Worm (Caenorhabditis elegans): ENCODE results near the gene K02E2.11.
A peak's percentile ranks its signal among the peaks of the same experiment; 100 is the strongest.
"Not testable (repeated sequence)": the region's sequence is repeated elsewhere in the genome, so short reads cannot be mapped to it uniquely, and the experiment has no call there.

Gene K02E2.11

ce11 chrV:20366839-20367238 lies 16.3 kb upstream of the K02E2.11 start, which contains the start of gene K02E2.8:
K02E2.8 (minus strand) TSS chrV:20366939.
- TF ChIP-seq ceh-36 (tag; optimal IDR thresholded peaks at IDR 0.05) (no peak), tra-4 (tag; optimal IDR thresholded peaks at IDR 0.05) (no peak)

ce11 chrV:20369153-20369552 lies 14.0 kb upstream of the K02E2.11 start, which contains the start of gene srh-177:
srh-177 (minus strand) TSS chrV:20369253.
- not testable (repeated sequence) for TF ChIP-seq ceh-36, tra-4, B0310.2 (tag; optimal IDR thresholded peaks at IDR 0.05)

- TF ChIP-seq hmbx-1 (tag; optimal IDR thresholded peaks at IDR 0.05) (no peak), sea-1 (GFP tag; conservative IDR thresholded peaks at IDR 0.05) (no peak), F13C5.2 (tag; optimal IDR thresholded peaks at IDR 0.05) (no peak), hnd-1 (tag; optimal IDR thresholded peaks at IDR 0.05) (no peak), tbx-37 (GFP tag; conservative IDR thresholded peaks at IDR 0.05) (no peak), flt-1 (GFP tag; IDR thresholded peaks at IDR 0.05) (no peak), B0310.2 (tag; optimal IDR thresholded peaks at IDR 0.05) (no peak), aly-1 (tag; optimal IDR thresholded peaks at IDR 0.05) (no peak), tra-4 (tag; optimal IDR thresholded peaks at IDR 0.05) (no peak), ama-1 (optimal IDR thresholded peaks at IDR 0.05) (no peak), ets-7 (tag; optimal IDR thresholded peaks at IDR 0.05) (no peak), scrt-1 (GFP tag; IDR thresholded peaks at IDR 0.05) (no peak), ceh-36 (tag; optimal IDR thresholded peaks at IDR 0.05) (no peak), pes-1 (GFP tag; IDR thresholded peaks at IDR 0.05) (no peak), tbx-11 (GFP tag; IDR thresholded peaks at IDR 0.05) (no peak), hmg-4 (GFP tag; optimal IDR thresholded peaks at IDR 0.05) (no peak), ceh-13 (GFP tag; optimal IDR thresholded peaks at IDR 0.05) (no peak)
Observed at ce11 chrV:20374484-20374883, 8.6 kb upstream of the K02E2.11 start.

ce11 chrV:20375236-20375635 lies 7.9 kb upstream of the K02E2.11 start, which contains the start of gene ins-35:
ins-35 (plus strand) TSS chrV:20375536.
- TF ChIP-seq hnd-1 (tag; optimal IDR thresholded peaks at IDR 0.05), result no peak
- no peak for TF ChIP-seq hmg-4 (GFP tag; optimal IDR thresholded peaks at IDR 0.05)
- no peak for TF ChIP-seq ets-7 (tag; optimal IDR thresholded peaks at IDR 0.05)
- no peak for TF ChIP-seq F13C5.2 (tag; optimal IDR thresholded peaks at IDR 0.05)
- TF ChIP-seq aly-1 (tag; optimal IDR thresholded peaks at IDR 0.05), result no peak
- TF ChIP-seq sea-1 (GFP tag; conservative IDR thresholded peaks at IDR 0.05), result no peak
- no peak for TF ChIP-seq ceh-36 (tag; optimal IDR thresholded peaks at IDR 0.05)

ce11 chrV:20376070-20376469 lies 7.0 kb upstream of the K02E2.11 start:
- TF ChIP-seq ceh-13 (GFP tag; optimal IDR thresholded peaks at IDR 0.05), result no peak
- TF ChIP-seq tra-4 (tag; optimal IDR thresholded peaks at IDR 0.05), result no peak
- no peak for TF ChIP-seq ama-1 (optimal IDR thresholded peaks at IDR 0.05)
- no peak for TF ChIP-seq tbx-37 (GFP tag; conservative IDR thresholded peaks at IDR 0.05)
- no peak for TF ChIP-seq pes-1 (GFP tag; IDR thresholded peaks at IDR 0.05)
- TF ChIP-seq tbx-11 (GFP tag; IDR thresholded peaks at IDR 0.05), result no peak
- no peak for TF ChIP-seq hnd-1 (tag; optimal IDR thresholded peaks at IDR 0.05)
- no peak for TF ChIP-seq flt-1 (GFP tag; IDR thresholded peaks at IDR 0.05)
- no peak for TF ChIP-seq scrt-1 (GFP tag; IDR thresholded peaks at IDR 0.05)
- no peak for TF ChIP-seq aly-1 (tag; optimal IDR thresholded peaks at IDR 0.05)
- TF ChIP-seq ets-7 (tag; optimal IDR thresholded peaks at IDR 0.05), result no peak
- TF ChIP-seq sea-1 (GFP tag; conservative IDR thresholded peaks at IDR 0.05), result no peak
- TF ChIP-seq F13C5.2 (tag; optimal IDR thresholded peaks at IDR 0.05), result no peak

ce11 chrV:20380320-20380719 lies 2.8 kb upstream of the K02E2.11 start, which contains the start of gene K02E2.6:
K02E2.6 (plus strand) TSS chrV:20380561.
- TF ChIP-seq F13C5.2 (tag; optimal IDR thresholded peaks at IDR 0.05), result peak; percentile 13
- TF ChIP-seq hmg-4 (GFP tag; optimal IDR thresholded peaks at IDR 0.05), result no peak

ce11 chrV:20386942-20387341 lies 3.8 kb downstream of the K02E2.11 start, which contains the start of gene K02E2.7:
K02E2.7 (minus strand) TSS chrV:20387042.
- TF ChIP-seq hmbx-1 (tag; optimal IDR thresholded peaks at IDR 0.05), result no peak
- no peak for TF ChIP-seq aly-1 (tag; optimal IDR thresholded peaks at IDR 0.05)
- no peak for TF ChIP-seq ets-7 (tag; optimal IDR thresholded peaks at IDR 0.05)
- TF ChIP-seq hmg-4 (GFP tag; optimal IDR thresholded peaks at IDR 0.05), result no peak
- no peak for TF ChIP-seq tbx-11 (GFP tag; IDR thresholded peaks at IDR 0.05)
- no peak for TF ChIP-seq pes-1 (GFP tag; IDR thresholded peaks at IDR 0.05)
- TF ChIP-seq ceh-13 (GFP tag; optimal IDR thresholded peaks at IDR 0.05), result no peak
- no peak for TF ChIP-seq flt-1 (GFP tag; IDR thresholded peaks at IDR 0.05)
- TF ChIP-seq B0310.2 (tag; optimal IDR thresholded peaks at IDR 0.05), result no peak
- TF ChIP-seq tra-4 (tag; optimal IDR thresholded peaks at IDR 0.05), result no peak
- TF ChIP-seq sea-1 (GFP tag; conservative IDR thresholded peaks at IDR 0.05), result no peak
- TF ChIP-seq F13C5.2 (tag; optimal IDR thresholded peaks at IDR 0.05), result no peak
- TF ChIP-seq scrt-1 (GFP tag; IDR thresholded peaks at IDR 0.05), result no peak

- no peak for TF ChIP-seq ama-1 (optimal IDR thresholded peaks at IDR 0.05)
- TF ChIP-seq flt-1 (GFP tag; IDR thresholded peaks at IDR 0.05), result no peak
- no peak for TF ChIP-seq B0310.2 (tag; optimal IDR thresholded peaks at IDR 0.05)
- TF ChIP-seq aly-1 (tag; optimal IDR thresholded peaks at IDR 0.05), result no peak
- no peak for TF ChIP-seq tbx-11 (GFP tag; IDR thresholded peaks at IDR 0.05)
- no peak for TF ChIP-seq scrt-1 (GFP tag; IDR thresholded peaks at IDR 0.05)
Observed at ce11 chrV:20387415-20387814, 4.3 kb downstream of the K02E2.11 start, which contains the start of gene F53H2.1. F53H2.1 (plus strand) TSS chrV:20387715.

ce11 chrV:20393773-20394172 lies 10.7 kb downstream of the K02E2.11 start, which contains the start of gene cnc-7:
cnc-7 (plus strand) TSS chrV:20394073.
- TF ChIP-seq hmbx-1 (tag; optimal IDR thresholded peaks at IDR 0.05) (no peak), tbx-37 (GFP tag; conservative IDR thresholded peaks at IDR 0.05) (no peak), tbx-11 (GFP tag; IDR thresholded peaks at IDR 0.05) (no peak), ceh-36 (tag; optimal IDR thresholded peaks at IDR 0.05) (no peak), ama-1 (optimal IDR thresholded peaks at IDR 0.05) (no peak), B0310.2 (tag; optimal IDR thresholded peaks at IDR 0.05) (no peak), tra-4 (tag; optimal IDR thresholded peaks at IDR 0.05) (no peak), hmg-4 (GFP tag; optimal IDR thresholded peaks at IDR 0.05) (no peak), scrt-1 (GFP tag; IDR thresholded peaks at IDR 0.05) (no peak)

Measured in whole organism, early embryonic.